Worm (Caenorhabditis elegans) whole organism, L3 larva: ENCODE measurements around the gene bath-10.

Experiments used
- ZK546.5 ChIP-seq: sonication (generic microtip); optimal IDR thresholded peaks from 2 replicates; lab custom pipeline; 2017; ENCODE audit warnings: missing biosample characterization, missing genetic modification characterization
- elt-1 ChIP-seq: fragments of 150-350 bp; optimal IDR thresholded peaks from 2 replicates; lab custom pipeline; 2014; ENCODE audit warnings: missing biosample characterization, missing genetic modification characterization
- elt-3 ChIP-seq, 3 experiments: fragments of 150-350 bp in 1 of 3; sonication (generic microtip) in 2 of 3; optimal IDR thresholded peaks; 2 replicates in 2 of 3; 4 replicates in 1 of 3; lab custom pipeline; 2014 to 2017; ENCODE audit warnings: missing biosample characterization in 3 of 3, missing genetic modification characterization in 3 of 3
- fkh-10 ChIP-seq: sonication (generic microtip); optimal IDR thresholded peaks from 2 replicates; lab custom pipeline; 2017; ENCODE audit warnings: missing biosample characterization, missing genetic modification reagents, missing genetic modification characterization
- nhr-12 ChIP-seq: fragments of 150-350 bp; optimal IDR thresholded peaks from 2 replicates; lab custom pipeline; 2014; ENCODE audit warnings: missing biosample characterization, missing genetic modification characterization
- snpc-4 ChIP-seq: fragments of 150-350 bp; optimal IDR thresholded peaks from 2 replicates; lab custom pipeline; 2014; ENCODE audit warnings: missing biosample characterization, missing genetic modification characterization
- ztf-4 ChIP-seq: fragments of 150-350 bp; optimal IDR thresholded peaks from 2 replicates; lab custom pipeline; 2014; ENCODE audit warnings: missing biosample characterization, missing genetic modification characterization

- no peak for TF ChIP-seq fkh-10 (GFP tag; lab: Kevin White, UChicago)
- TF ChIP-seq elt-1 (tag; lab: Kevin White, UChicago) = no peak
- no peak for TF ChIP-seq nhr-12 (tag; lab: Kevin White, UChicago)
- no peak for TF ChIP-seq elt-3 (tag; optimal IDR thresholded peaks at IDR 0.05; lab: Kevin White, UChicago)
- no peak for TF ChIP-seq snpc-4 (tag; lab: Kevin White, UChicago)
- no peak for TF ChIP-seq ZK546.5 (tag; lab: Kevin White, UChicago)
- TF ChIP-seq ztf-4 (tag; lab: Kevin White, UChicago) = no peak
These were observed 25.0 kb upstream of the bath-10 start, which contains the start of gene F14D2.8 for ce11 chrII:3349820-3350291.
